Fruit fly (Drosophila melanogaster) whole organism, embryonic: ENCODE results near the gene Lrpprc2.

Source experiments
- Asciz ChIP-seq: fragments of 200-800 bp; sonication (Bioruptor generic); optimal IDR thresholded peaks from 2 replicates; lab custom pipeline; 2017; ENCODE audit warnings: missing biosample characterization, mild to moderate bottlenecking, missing genetic modification characterization, missing genetic modification reagents
- B-H1 ChIP-seq: fragments of 200-800 bp; sonication (Bioruptor generic); IDR thresholded peaks from 3 replicates; pipeline ENCODE4 v1.3.6; 2022; ENCODE audit warnings: missing biosample characterization, missing genetic modification characterization
- C15 ChIP-seq: fragments of 200-800 bp; sonication (Bioruptor generic); IDR thresholded peaks from 3 replicates; pipeline ENCODE4 v1.3.6; 2022; ENCODE audit warnings: missing biosample characterization, missing genetic modification characterization
- CG13123 ChIP-seq: fragments of 200-800 bp; sonication (Bioruptor generic); optimal IDR thresholded peaks from 2 replicates; lab custom pipeline; 2016; ENCODE audit warnings: missing biosample characterization, missing genetic modification characterization
- CG13424 ChIP-seq: fragments of 200-800 bp; sonication (Bioruptor generic); optimal IDR thresholded peaks from 2 replicates; lab custom pipeline; 2019; ENCODE audit warnings: missing biosample characterization, mild to moderate bottlenecking, missing genetic modification characterization, moderate library complexity
- CG13894 ChIP-seq: fragments of 200-800 bp; sonication (Bioruptor generic); optimal IDR thresholded peaks from 3 replicates; lab custom pipeline; 2018; ENCODE audit warnings: missing biosample characterization, mild to moderate bottlenecking, missing genetic modification characterization, moderate library complexity
- CG1832 ChIP-seq: fragments of 200-800 bp; sonication (Bioruptor generic); optimal IDR thresholded peaks from 2 replicates; lab custom pipeline; 2017; ENCODE audit warnings: missing biosample characterization, mild to moderate bottlenecking, missing genetic modification characterization, inconsistent platforms
- CG2199 ChIP-seq: fragments of 200-800 bp; sonication (Bioruptor generic); IDR thresholded peaks from 3 replicates; pipeline ENCODE4 v1.3.6; 2022; ENCODE audit warnings: missing biosample characterization, missing genetic modification characterization
- CG2202 ChIP-seq: fragments of 200-800 bp; sonication (Bioruptor generic); optimal IDR thresholded peaks from 2 replicates; lab custom pipeline; 2018; ENCODE audit warnings: missing biosample characterization, mild to moderate bottlenecking, missing genetic modification characterization
- CG3065 ChIP-seq: fragments of 200-800 bp; sonication (Bioruptor generic); optimal IDR thresholded peaks from 2 replicates; lab custom pipeline; 2016; ENCODE audit warnings: missing biosample characterization, missing genetic modification characterization
- CG31388 ChIP-seq: fragments of 200-800 bp; sonication (Bioruptor generic); optimal IDR thresholded peaks from 2 replicates; lab custom pipeline; 2016; ENCODE audit warnings: missing biosample characterization, missing genetic modification characterization
- CG3281 ChIP-seq: fragments of 200-800 bp; sonication (Bioruptor generic); optimal IDR thresholded peaks from 3 replicates; lab custom pipeline; 2017; ENCODE audit warnings: missing biosample characterization, mild to moderate bottlenecking, missing genetic modification characterization
- CG33213 ChIP-seq: fragments of 200-800 bp; sonication (Bioruptor generic); optimal IDR thresholded peaks from 3 replicates; lab custom pipeline; 2016; ENCODE audit warnings: missing biosample characterization, missing genetic modification characterization
- CG4730 ChIP-seq: fragments of 200-800 bp; sonication (Bioruptor generic); IDR thresholded peaks from 2 replicates; pipeline ENCODE4 v1.3.6; 2022; ENCODE audit warnings: missing biosample characterization, missing genetic modification characterization
- CG8089 ChIP-seq: fragments of 200-800 bp; sonication (Bioruptor generic); optimal IDR thresholded peaks from 3 replicates; lab custom pipeline; 2016; ENCODE audit warnings: missing biosample characterization, missing genetic modification characterization
- CG8944 ChIP-seq: fragments of 200-800 bp; sonication (Bioruptor generic); optimal IDR thresholded peaks from 3 replicates; lab custom pipeline; 2016; ENCODE audit warnings: missing biosample characterization, missing genetic modification characterization
- CG9609 ChIP-seq: fragments of 200-800 bp; sonication (Bioruptor generic); optimal IDR thresholded peaks from 3 replicates; lab custom pipeline; 2016; ENCODE audit warnings: missing biosample characterization, missing genetic modification characterization
- CG9876 ChIP-seq: fragments of 200-800 bp; sonication (Bioruptor generic); optimal IDR thresholded peaks from 2 replicates; lab custom pipeline; 2016; ENCODE audit warnings: missing biosample characterization, missing genetic modification characterization
- CTCF ChIP-seq: fragments of 200-800 bp; sonication (Bioruptor generic); optimal IDR thresholded peaks from 2 replicates; lab custom pipeline; 2017; ENCODE audit warnings: missing biosample characterization, mild to moderate bottlenecking, missing genetic modification characterization, moderate library complexity
- D ChIP-seq, 2 experiments: fragments of 200-800 bp in 1 of 2; fragments of >200 bp in 1 of 2; sonication (Bioruptor generic) in 1 of 2; optimal IDR thresholded peaks; 2 replicates in 1 of 2; 3 replicates in 1 of 2; lab custom pipeline; 2017; ENCODE audit warnings: mild to moderate bottlenecking in 1 of 2, missing biosample characterization in 1 of 2, missing genetic modification characterization in 1 of 2, missing genetic modification reagents in 1 of 2
- Drgx ChIP-seq: fragments of 200-800 bp; sonication (Bioruptor generic); IDR thresholded peaks from 2 replicates; pipeline ENCODE4 v1.3.6; 2022; ENCODE audit warnings: missing biosample characterization, missing genetic modification characterization
- E2f1 ChIP-seq: fragments of 200-800 bp; sonication (Bioruptor generic); IDR thresholded peaks from 2 replicates; pipeline ENCODE4 v1.3.6; 2022; ENCODE audit warnings: missing biosample characterization, missing genetic modification characterization
- Hr39 ChIP-seq: fragments of >200 bp; optimal IDR thresholded peaks from 2 replicates; lab custom pipeline; 2017
- MBD-R2 ChIP-seq: fragments of 200-800 bp; sonication (Bioruptor generic); IDR thresholded peaks from 2 replicates; pipeline ENCODE4 v1.3.6; 2022; ENCODE audit warnings: missing biosample characterization, missing genetic modification characterization
- MESR4 ChIP-seq: fragments of 200-800 bp; sonication (Bioruptor generic); optimal IDR thresholded peaks from 2 replicates; lab custom pipeline; 2018; ENCODE audit warnings: missing biosample characterization, mild to moderate bottlenecking, missing genetic modification characterization, moderate library complexity
- Max ChIP-seq: fragments of 200-800 bp; sonication (Bioruptor generic); optimal IDR thresholded peaks from 2 replicates; lab custom pipeline; 2016; ENCODE audit warnings: missing biosample characterization, mild to moderate bottlenecking, missing genetic modification characterization
- Six4 ChIP-seq: fragments of 200-800 bp; sonication (Bioruptor generic); optimal IDR thresholded peaks from 2 replicates; lab custom pipeline; 2016; ENCODE audit warnings: missing biosample characterization, missing genetic modification characterization
- Sry-δ ChIP-seq: fragments of 200-800 bp; sonication (Bioruptor generic); optimal IDR thresholded peaks from 2 replicates; lab custom pipeline; 2016; ENCODE audit warnings: missing biosample characterization, missing genetic modification characterization
- Taf1 ChIP-seq: fragments of 200-800 bp; sonication (Bioruptor generic); IDR thresholded peaks from 2 replicates; pipeline ENCODE4 v1.3.6; 2022; ENCODE audit warnings: missing biosample characterization, missing genetic modification characterization
- abd-A ChIP-seq: fragments of 200-800 bp; sonication (Bioruptor generic); optimal IDR thresholded peaks from 3 replicates; lab custom pipeline; 2019; ENCODE audit warnings: missing biosample characterization, mild to moderate bottlenecking, missing genetic modification characterization, moderate library complexity
- aop ChIP-seq: fragments of 200-800 bp; sonication (Bioruptor generic); IDR thresholded peaks from 2 replicates; pipeline ENCODE4 v1.3.6; 2022; ENCODE audit warnings: missing biosample characterization, missing genetic modification characterization
- chinmo ChIP-seq: fragments of 200-800 bp; sonication (Bioruptor generic); IDR thresholded peaks from 4 replicates; pipeline ENCODE4 v1.3.6; 2022; ENCODE audit warnings: missing biosample characterization, missing genetic modification characterization; ENCODE audit not compliant: partially characterized antibody
- danr ChIP-seq: fragments of 200-800 bp; sonication (Bioruptor generic); IDR thresholded peaks from 2 replicates; pipeline ENCODE4 v1.3.6; 2022; ENCODE audit warnings: missing biosample characterization, missing genetic modification characterization
- gcm2 ChIP-seq: fragments of 200-800 bp; sonication (Bioruptor generic); optimal IDR thresholded peaks from 2 replicates; lab custom pipeline; 2016; ENCODE audit warnings: missing biosample characterization, missing genetic modification characterization
- gsb ChIP-seq: fragments of 200-800 bp; sonication (Bioruptor generic); IDR thresholded peaks from 2 replicates; pipeline ENCODE4 v1.3.6; 2022; ENCODE audit warnings: missing biosample characterization, missing genetic modification characterization
- gsb-n ChIP-seq: fragments of 200-800 bp; sonication (Bioruptor generic); optimal IDR thresholded peaks from 3 replicates; lab custom pipeline; 2018; ENCODE audit warnings: missing biosample characterization, mild to moderate bottlenecking, missing genetic modification characterization
- hkb ChIP-seq, 2 experiments: fragments of 200-800 bp in 1 of 2; fragments of >200 bp in 1 of 2; sonication (Bioruptor generic) in 1 of 2; IDR thresholded peaks in 1 of 2; optimal IDR thresholded peaks in 1 of 2; 2 replicates each; pipeline versions ENCODE4 v1.3.6 to Lab custom; 2017 to 2022; ENCODE audit warnings: missing biosample characterization in 1 of 2, missing genetic modification characterization in 1 of 2
- kay ChIP-seq: fragments of 200-800 bp; sonication (Bioruptor generic); optimal IDR thresholded peaks from 2 replicates; lab custom pipeline; 2016; ENCODE audit warnings: missing biosample characterization, missing genetic modification characterization
- kni ChIP-seq: fragments of 200-800 bp; sonication (Bioruptor generic); optimal IDR thresholded peaks from 3 replicates; lab custom pipeline; 2017; ENCODE audit warnings: mild to moderate bottlenecking, missing biosample characterization, missing genetic modification reagents, missing genetic modification characterization
- lov ChIP-seq, 2 experiments: fragments of 200-800 bp in 1 of 2; fragments of >200 bp in 1 of 2; sonication (Bioruptor generic) in 1 of 2; IDR thresholded peaks in 1 of 2; optimal IDR thresholded peaks in 1 of 2; 2 replicates in 1 of 2; 3 replicates in 1 of 2; pipeline versions ENCODE4 v1.3.6 to Lab custom; 2017 to 2022; ENCODE audit warnings: missing biosample characterization in 1 of 2, missing genetic modification characterization in 1 of 2
- luna ChIP-seq: fragments of 200-800 bp; sonication (Bioruptor generic); optimal IDR thresholded peaks from 2 replicates; lab custom pipeline; 2016; ENCODE audit warnings: missing biosample characterization, missing genetic modification characterization
- org-1 ChIP-seq: fragments of 200-800 bp; sonication (Bioruptor generic); optimal IDR thresholded peaks from 2 replicates; lab custom pipeline; 2017; ENCODE audit warnings: missing biosample characterization, missing genetic modification characterization
- slbo ChIP-seq: fragments of 200-800 bp; sonication (Bioruptor generic); IDR thresholded peaks from 2 replicates; pipeline ENCODE4 v1.3.6; 2022; ENCODE audit warnings: missing biosample characterization, missing genetic modification characterization
- stwl ChIP-seq: fragments of 200-800 bp; sonication (Bioruptor generic); optimal IDR thresholded peaks from 3 replicates; lab custom pipeline; 2018; ENCODE audit warnings: missing biosample characterization, mild to moderate bottlenecking, missing genetic modification characterization, moderate library complexity

Gene Lrpprc2

DNA sequence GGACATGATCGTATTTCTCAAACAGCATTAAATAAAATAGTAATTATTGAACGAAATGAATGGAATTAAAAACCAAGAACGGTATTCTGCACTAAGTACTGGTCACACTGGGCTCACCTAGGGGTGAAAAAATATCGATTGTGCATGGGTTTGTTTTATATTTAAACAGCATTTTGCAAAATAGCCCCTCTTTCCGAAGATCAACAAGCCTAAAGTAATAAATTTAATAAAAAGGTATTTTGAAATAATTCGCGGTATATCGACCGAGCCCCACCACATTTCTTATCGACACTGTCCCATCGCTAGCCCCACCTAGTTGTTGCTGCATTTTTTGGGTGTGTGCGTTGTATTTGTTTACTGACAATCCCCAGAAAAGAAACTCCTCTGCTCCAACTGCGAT is 10.1 kb upstream of the Lrpprc2 start, which contains the start of gene pck (continued):
- TF ChIP-seq Six4 (peak; percentile 47), lov (optimal IDR thresholded peaks at IDR 0.05; lab: Kevin White, UChicago) (no peak), lov (GFP tag; IDR thresholded peaks at IDR 0.05; lab: Robert Waterston, UW) (peak; percentile 75; the same call in 1 of the 3 replicates), Max (GFP tag; lab: Kevin White, UChicago) (peak; percentile 54), CG2202 (peak; percentile 53), CG3065 (no peak), slbo (GFP tag; lab: Robert Waterston, UW) (peak; percentile 70), E2f1 (peak; percentile 70), danr (GFP tag; lab: Robert Waterston, UW) (peak; percentile 24; the same call in 1 of the 2 replicates), Hr39 (lab: Kevin White, UChicago) (no peak), luna (GFP tag; lab: Kevin White, UChicago) (no peak), CG13894 (tag; lab: Kevin White, UChicago) (peak; percentile 12), chinmo (GFP tag; lab: Robert Waterston, UW) (0 out of 4 replicates have a peak, but pooled peaks have one; percentile 48), CG2199 (peak; percentile 47; the same call in 1 of the 3 replicates), kni (no peak), D (optimal IDR thresholded peaks at IDR 0.05; lab: Kevin White, UChicago) (no peak), D (GFP tag; optimal IDR thresholded peaks at IDR 0.05; lab: Kevin White, UChicago) (no peak), CG1832 (no peak), CG13123 (peak; percentile 52), gcm2 (GFP tag; lab: Kevin White, UChicago) (peak; percentile 36), Drgx (GFP tag; lab: Robert Waterston, UW) (peak; percentile 27; the same call in 1 of the 2 replicates), CG33213 (GFP tag; lab: Kevin White, UChicago) (peak; percentile 52), CG9609 (GFP tag; lab: Kevin White, UChicago) (peak; percentile 66), MESR4 (GFP tag; lab: Kevin White, UChicago) (peak; percentile 75), CG8089 (GFP tag; lab: Kevin White, UChicago) (no peak), CG13424 (tag; lab: Kevin White, UChicago) (peak; percentile 51), hkb (optimal IDR thresholded peaks at IDR 0.05; lab: Kevin White, UChicago) (peak; percentile 19), hkb (GFP tag; IDR thresholded peaks at IDR 0.05; lab: Robert Waterston, UW) (peak; percentile 79), B-H1 (GFP tag; lab: Robert Waterston, UW) (peak; percentile 54; the same call in 1 of the 3 replicates), CTCF (GFP tag; lab: Kevin White, UChicago) (peak; percentile 26), CG3281 (GFP tag; lab: Kevin White, UChicago) (peak; percentile 52), gsb (GFP tag; lab: Robert Waterston, UW) (no peak), C15 (GFP tag; lab: Robert Waterston, UW) (no peak), CG9876 (GFP tag; lab: Kevin White, UChicago) (no peak), CG8944 (GFP tag; lab: Kevin White, UChicago) (peak; percentile 48), Taf1 (peak; percentile 50), stwl (tag; lab: Kevin White, UChicago) (peak; percentile 42), abd-A (tag; lab: Kevin White, UChicago) (no peak), CG31388 (peak; percentile 23), CG4730 (GFP tag; lab: Robert Waterston, UW) (no peak), aop (GFP tag; lab: Robert Waterston, UW) (no peak), Asciz (no peak)
- TF ChIP-seq, all 482 proteins: peak for 297

DNA sequence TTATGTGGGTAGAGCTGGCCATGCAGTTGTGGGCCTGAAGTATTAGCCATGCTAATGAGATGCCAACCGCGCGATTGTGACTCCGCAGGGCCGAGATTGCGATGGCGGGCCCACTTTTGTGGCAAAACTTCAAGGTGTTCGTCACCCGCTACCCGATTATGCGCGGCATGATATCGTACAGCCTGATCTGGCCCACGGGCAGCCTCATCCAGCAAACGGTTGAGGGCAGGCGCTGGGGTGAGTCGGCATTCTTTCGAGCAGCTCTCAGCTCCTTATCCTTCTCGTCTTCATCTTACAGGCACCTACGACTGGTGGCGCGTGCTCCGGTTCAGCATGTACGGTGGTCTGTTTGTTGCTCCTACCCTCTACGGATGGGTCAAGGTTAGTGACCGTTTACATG is 9.3 kb upstream of the Lrpprc2 start, which contains the start of gene CG32808:
Gene CG32808 (minus strand): TSS at position 101 of the 400 bp plus-strand sequence.
- TF ChIP-seq kay (GFP tag; lab: Kevin White, UChicago) (no peak), Sry-δ (no peak), gsb-n (tag; lab: Kevin White, UChicago) (no peak), MBD-R2 (GFP tag; lab: Robert Waterston, UW) (no peak), org-1 (GFP tag; lab: Kevin White, UChicago) (no peak)
